Worm (Caenorhabditis elegans): ENCODE measurements around the gene srz-15.

DNA sequence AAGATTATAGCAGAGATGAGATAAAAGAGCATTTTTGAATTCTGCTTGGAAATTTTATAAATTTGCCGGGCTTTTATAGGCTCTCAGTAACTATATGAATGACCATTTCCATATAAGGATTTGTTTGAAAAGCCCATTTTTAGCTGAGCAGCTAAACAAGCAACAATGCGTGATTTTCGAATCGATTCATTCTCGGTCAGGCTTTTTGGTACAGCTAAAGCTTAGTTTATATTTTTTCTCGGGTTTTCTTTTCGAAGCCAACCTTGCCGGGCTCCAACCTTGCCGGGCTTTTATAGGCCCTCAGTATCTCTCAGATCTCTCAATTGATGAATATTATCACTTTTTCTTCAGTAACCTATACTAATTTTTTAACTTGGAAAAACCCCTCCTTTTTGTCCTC, 8.8 kb downstream of the srz-15 start, which contains the start of gene srlf-4:
- no peak for TF ChIP-seq lin-13 (GFP tag; optimal IDR thresholded peaks at IDR 0.05)
- TF ChIP-seq hlh-4 (tag; optimal IDR thresholded peaks at IDR 0.05), result no peak
- no peak for TF ChIP-seq ztf-11 (tag; optimal IDR thresholded peaks at IDR 0.05)
- no peak for TF ChIP-seq xbp-1 (tag; optimal IDR thresholded peaks at IDR 0.05)
- TF ChIP-seq egl-27 (tag; optimal IDR thresholded peaks at IDR 0.05), result no peak
- TF ChIP-seq nhr-28 (tag; optimal IDR thresholded peaks at IDR 0.05), result no peak
- no peak for TF ChIP-seq efl-3 (GFP tag; optimal IDR thresholded peaks at IDR 0.05)
- TF ChIP-seq blmp-1 (tag; optimal IDR thresholded peaks at IDR 0.05), result no peak
- no peak for TF ChIP-seq ama-1 (optimal IDR thresholded peaks at IDR 0.05)
- no peak for TF ChIP-seq ceh-82 (tag; optimal IDR thresholded peaks at IDR 0.05)

Data from whole organism, L1 larva.